Fruit fly (Drosophila melanogaster) whole organism, prepupa: ENCODE data around the gene CG42329.

Experiments
- Blimp-1 ChIP-seq: fragments of 200-800 bp; sonication (Bioruptor generic); optimal IDR thresholded peaks from 3 replicates; lab custom pipeline; 2017; ENCODE audit warnings: missing biosample characterization, missing genetic modification characterization, mild to moderate bottlenecking, moderate library complexity, missing genetic modification reagents
- CG10631 ChIP-seq: fragments of 200-800 bp; sonication (Bioruptor generic); optimal IDR thresholded peaks from 2 replicates; lab custom pipeline; 2016; ENCODE audit warnings: missing biosample characterization, missing genetic modification characterization
- CG10669 ChIP-seq: fragments of 200-800 bp; sonication (Bioruptor generic); optimal IDR thresholded peaks from 3 replicates; lab custom pipeline; 2018; ENCODE audit warnings: missing biosample characterization, mild to moderate bottlenecking, missing genetic modification characterization, moderate library complexity
- CG11762 ChIP-seq: fragments of 200-800 bp; sonication (Bioruptor generic); optimal IDR thresholded peaks from 3 replicates; lab custom pipeline; 2016; ENCODE audit warnings: missing biosample characterization, missing genetic modification characterization; ENCODE audit not compliant: insufficient read depth
- CG15336 ChIP-seq: fragments of 200-800 bp; sonication (Bioruptor generic); IDR thresholded peaks from 2 replicates; pipeline ENCODE4 v1.3.6; 2022; ENCODE audit warnings: missing biosample characterization, missing genetic modification characterization
- CG16779 ChIP-seq: fragments of 200-800 bp; sonication (Bioruptor generic); optimal IDR thresholded peaks from 3 replicates; lab custom pipeline; 2017; ENCODE audit warnings: missing biosample characterization, mild to moderate bottlenecking, missing genetic modification characterization
- CG3032 ChIP-seq: fragments of 200-800 bp; optimal IDR thresholded peaks from 2 replicates; lab custom pipeline; 2019; ENCODE audit warnings: missing biosample characterization, mild to moderate bottlenecking, missing genetic modification characterization, moderate library complexity
- CG31627 ChIP-seq: fragments of 200-800 bp; sonication (Bioruptor generic); optimal IDR thresholded peaks from 3 replicates; lab custom pipeline; 2016; ENCODE audit warnings: missing biosample characterization, missing genetic modification characterization
- CG32006 ChIP-seq: fragments of 200-800 bp; sonication (Bioruptor generic); optimal IDR thresholded peaks from 3 replicates; lab custom pipeline; 2017; ENCODE audit warnings: missing biosample characterization, mild to moderate bottlenecking, missing genetic modification characterization
- CG34406 ChIP-seq: fragments of 200-800 bp; sonication (Bioruptor generic); optimal IDR thresholded peaks from 3 replicates; lab custom pipeline; 2016; ENCODE audit warnings: missing biosample characterization, missing genetic modification characterization
- CG4318 ChIP-seq: fragments of 200-800 bp; sonication (Bioruptor generic); optimal IDR thresholded peaks from 3 replicates; lab custom pipeline; 2017; ENCODE audit warnings: missing biosample characterization, mild to moderate bottlenecking, missing genetic modification characterization
- CG6163 ChIP-seq: fragments of 200-800 bp; sonication (Bioruptor generic); IDR thresholded peaks from 3 replicates; pipeline ENCODE4 v1.3.6; 2022; ENCODE audit warnings: missing biosample characterization, missing genetic modification characterization
- CG6276 ChIP-seq: fragments of 200-800 bp; sonication (Bioruptor generic); optimal IDR thresholded peaks from 2 replicates; lab custom pipeline; 2017; ENCODE audit warnings: missing biosample characterization, mild to moderate bottlenecking, missing genetic modification characterization
- CG6792 ChIP-seq: fragments of 200-800 bp; sonication (Bioruptor generic); optimal IDR thresholded peaks from 3 replicates; lab custom pipeline; 2016; ENCODE audit warnings: missing biosample characterization, missing genetic modification characterization
- CG6808 ChIP-seq: fragments of 200-800 bp; sonication (Bioruptor generic); optimal IDR thresholded peaks from 3 replicates; lab custom pipeline; 2017; ENCODE audit warnings: missing biosample characterization, missing genetic modification characterization, mild to moderate bottlenecking, moderate library complexity, missing genetic modification reagents
- CG7368 ChIP-seq: fragments of 200-800 bp; sonication (Bioruptor generic); optimal IDR thresholded peaks from 3 replicates; lab custom pipeline; 2016; ENCODE audit warnings: missing biosample characterization, missing genetic modification characterization
- CG8119 ChIP-seq: fragments of 200-800 bp; sonication (Bioruptor generic); IDR thresholded peaks from 3 replicates; pipeline ENCODE4 v1.3.6; 2022; ENCODE audit warnings: missing biosample characterization, missing genetic modification characterization
- CG8319 ChIP-seq: fragments of 200-800 bp; sonication (Bioruptor generic); optimal IDR thresholded peaks from 3 replicates; lab custom pipeline; 2016; ENCODE audit warnings: missing biosample characterization, missing genetic modification characterization
- CG8632 ChIP-seq: fragments of 200-800 bp; sonication (Bioruptor generic); optimal IDR thresholded peaks from 3 replicates; lab custom pipeline; 2016; ENCODE audit warnings: missing biosample characterization, missing genetic modification characterization
- CG9139 ChIP-seq: fragments of 200-800 bp; sonication (Bioruptor generic); optimal IDR thresholded peaks from 3 replicates; lab custom pipeline; 2017; ENCODE audit warnings: missing biosample characterization, mild to moderate bottlenecking, missing genetic modification characterization
- Eip75B ChIP-seq: fragments of 200-800 bp; sonication (Bioruptor generic); optimal IDR thresholded peaks from 3 replicates; lab custom pipeline; 2016; ENCODE audit warnings: missing biosample characterization, missing genetic modification characterization
- Eip78C ChIP-seq: fragments of 200-800 bp; sonication (Bioruptor generic); peaks from one replicate; lab custom pipeline; 2016; ENCODE audit warnings: missing biosample characterization, missing genetic modification characterization
- Eip93F ChIP-seq: fragments of 200-800 bp; sonication (Bioruptor generic); optimal IDR thresholded peaks from 2 replicates; lab custom pipeline; 2016; ENCODE audit warnings: missing biosample characterization, mild to moderate bottlenecking, missing genetic modification characterization
- Ets96B ChIP-seq: fragments of 200-800 bp; optimal IDR thresholded peaks from 2 replicates; lab custom pipeline; 2019; ENCODE audit warnings: missing biosample characterization, mild to moderate bottlenecking, missing genetic modification characterization, moderate library complexity
- Gug ChIP-seq: fragments of 200-800 bp; sonication (Bioruptor generic); IDR thresholded peaks from 2 replicates; pipeline ENCODE4 v1.3.6; 2022; ENCODE audit warnings: missing biosample characterization, missing genetic modification characterization
- Hr38 ChIP-seq: sonication (Bioruptor generic); optimal IDR thresholded peaks from 2 replicates; lab custom pipeline; 2016; ENCODE audit warnings: missing biosample characterization, missing genetic modification characterization
- Hr39 ChIP-seq: fragments of 200-800 bp; sonication (Bioruptor generic); optimal IDR thresholded peaks from 2 replicates; lab custom pipeline; 2016; ENCODE audit warnings: missing biosample characterization, missing genetic modification characterization
- Met ChIP-seq: fragments of 200-800 bp; sonication (Bioruptor generic); optimal IDR thresholded peaks from 3 replicates; lab custom pipeline; 2016; ENCODE audit warnings: missing biosample characterization, missing genetic modification characterization
- OdsH ChIP-seq: fragments of 200-800 bp; sonication (Bioruptor generic); optimal IDR thresholded peaks from 3 replicates; lab custom pipeline; 2016; ENCODE audit warnings: missing biosample characterization, missing genetic modification characterization
- Smox ChIP-seq: fragments of 200-800 bp; sonication (Bioruptor generic); optimal IDR thresholded peaks from 3 replicates; lab custom pipeline; 2016; ENCODE audit warnings: missing biosample characterization, missing genetic modification characterization
- Sox14 ChIP-seq: fragments of 200-800 bp; sonication (Bioruptor generic); optimal IDR thresholded peaks from 3 replicates; lab custom pipeline; 2016; ENCODE audit warnings: missing biosample characterization, missing genetic modification characterization
- cyc ChIP-seq: fragments of 200-800 bp; sonication (Bioruptor generic); optimal IDR thresholded peaks from 3 replicates; lab custom pipeline; 2016; ENCODE audit warnings: missing biosample characterization, missing genetic modification characterization
- dsx ChIP-seq: fragments of 200-800 bp; optimal IDR thresholded peaks from 3 replicates; lab custom pipeline; 2019; ENCODE audit warnings: missing biosample characterization, mild to moderate bottlenecking, missing genetic modification characterization, moderate library complexity; ENCODE audit not compliant: poor library complexity, severe bottlenecking
- eg ChIP-seq: fragments of 200-800 bp; sonication (Bioruptor generic); IDR thresholded peaks from 3 replicates; pipeline ENCODE4 v1.3.6; 2022; ENCODE audit warnings: missing biosample characterization, missing genetic modification characterization
- fd59A ChIP-seq: fragments of 200-800 bp; sonication (Bioruptor generic); optimal IDR thresholded peaks from 2 replicates; lab custom pipeline; 2017; ENCODE audit warnings: missing biosample characterization, mild to moderate bottlenecking, missing genetic modification characterization, missing genetic modification reagents
- fd85E ChIP-seq: fragments of 200-800 bp; sonication (Bioruptor generic); optimal IDR thresholded peaks from 3 replicates; lab custom pipeline; 2016; ENCODE audit warnings: missing biosample characterization, missing genetic modification characterization
- salr ChIP-seq, 2 experiments: fragments of 200-800 bp; sonication (Bioruptor generic); optimal IDR thresholded peaks; 3 replicates each; lab custom pipeline; 2016 to 2018; ENCODE audit warnings: missing biosample characterization in 2 of 2, missing genetic modification characterization in 2 of 2, mild to moderate bottlenecking in 1 of 2
- spab ChIP-seq: fragments of 200-800 bp; sonication (Bioruptor generic); optimal IDR thresholded peaks from 2 replicates; lab custom pipeline; 2017; ENCODE audit warnings: missing biosample characterization, mild to moderate bottlenecking, missing genetic modification characterization, missing genetic modification reagents
- ss ChIP-seq, 2 experiments: fragments of 200-800 bp; sonication (Bioruptor generic); optimal IDR thresholded peaks; 2 replicates in 1 of 2; 3 replicates in 1 of 2; lab custom pipeline; 2017 to 2018; ENCODE audit warnings: mild to moderate bottlenecking in 2 of 2, missing biosample characterization in 2 of 2, missing genetic modification characterization in 2 of 2, moderate library complexity in 1 of 2
- svp ChIP-seq: fragments of 200-800 bp; sonication (Bioruptor generic); peaks from one replicate; lab custom pipeline; 2016; ENCODE audit warnings: missing biosample characterization, missing genetic modification characterization
- topi ChIP-seq: fragments of 200-800 bp; sonication (Bioruptor generic); optimal IDR thresholded peaks from 3 replicates; lab custom pipeline; 2016; ENCODE audit warnings: missing biosample characterization, missing genetic modification characterization
- vri ChIP-seq: fragments of 200-800 bp; sonication (Bioruptor generic); optimal IDR thresholded peaks from 3 replicates; lab custom pipeline; 2016; ENCODE audit warnings: missing biosample characterization, mild to moderate bottlenecking, missing genetic modification characterization

Gene CG42329

dm6 chr2L:1201396-1201837, 17.7 kb upstream of the CG42329 start:
- TF ChIP-seq CG34406 (GFP tag; lab: Kevin White, UChicago) (no peak), vri (peak; percentile 11)

DNA sequence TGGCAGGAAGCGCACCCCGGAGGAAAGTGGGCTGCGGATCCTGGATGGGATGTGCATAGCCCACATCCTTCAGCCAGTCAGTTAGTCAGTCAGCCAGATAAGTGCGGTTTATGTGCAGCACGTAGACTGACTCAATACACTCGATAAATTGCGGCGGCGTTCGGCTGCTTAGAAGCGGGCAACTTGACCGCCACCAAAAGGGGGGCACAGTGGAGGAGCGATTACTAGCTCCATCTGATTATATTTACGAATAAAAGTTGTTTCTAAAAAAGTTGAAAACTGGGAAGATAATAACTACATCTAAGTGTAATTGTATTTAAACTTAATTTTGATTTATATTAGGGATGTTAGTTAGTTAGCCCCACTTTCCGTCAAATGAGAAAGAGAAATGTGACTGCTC, 16.6 kb upstream of the CG42329 start:
- TF ChIP-seq CG10669 (GFP tag; lab: Kevin White, UChicago) = no peak
- peak; percentile 2 for TF ChIP-seq Eip78C (GFP tag; lab: Kevin White, UChicago)
- TF ChIP-seq CG8632 = no peak
- TF ChIP-seq CG34406 (GFP tag; lab: Kevin White, UChicago) = no peak
- TF ChIP-seq ss (GFP tag; optimal IDR thresholded peaks at IDR 0.05; lab: Kevin White, UChicago) = no peak

- TF ChIP-seq svp (GFP tag; lab: Kevin White, UChicago) (peak; percentile 45), CG8119 (no peak), CG4318 (GFP tag; lab: Kevin White, UChicago) (no peak), CG8632 (peak; percentile 4), eg (GFP tag; lab: Robert Waterston, UW) (0 out of 3 replicates have a peak, but pooled peaks have one; percentile 12), cyc (no peak), OdsH (GFP tag; lab: Kevin White, UChicago) (peak; percentile 12), vri (no peak), Hr38 (GFP tag; lab: Kevin White, UChicago) (no peak), CG6792 (GFP tag; lab: Kevin White, UChicago) (peak; percentile 21), CG6276 (GFP tag; lab: Kevin White, UChicago) (no peak), CG31627 (GFP tag; lab: Kevin White, UChicago) (no peak), salr (GFP tag; optimal IDR thresholded peaks at IDR 0.05; lab: Kevin White, UChicago) (no peak), ss (GFP tag; optimal IDR thresholded peaks at IDR 0.05; lab: Kevin White, UChicago) (no peak), CG34406 (GFP tag; lab: Kevin White, UChicago) (peak; percentile 4), Gug (GFP tag; lab: Robert Waterston, UW) (no peak), Eip78C (GFP tag; lab: Kevin White, UChicago) (peak; percentile 63)
Measured at dm6 chr2L:1203915-1204314, 15.2 kb upstream of the CG42329 start, which contains the start of gene CG14342. CG14342 (plus strand) TSS chr2L:1204215.

dm6 chr2L:1207432-1207831, 11.7 kb upstream of the CG42329 start:
- TF ChIP-seq eg (GFP tag; lab: Robert Waterston, UW) (0 out of 3 replicates have a peak, but pooled peaks have one; percentile 6), Eip93F (no peak), CG4318 (GFP tag; lab: Kevin White, UChicago) (no peak), Blimp-1 (no peak), CG6163 (GFP tag; lab: Robert Waterston, UW) (no peak), CG10669 (GFP tag; lab: Kevin White, UChicago) (no peak), CG7368 (GFP tag; lab: Kevin White, UChicago) (no peak), CG16779 (tag; lab: Kevin White, UChicago) (no peak), CG6792 (GFP tag; lab: Kevin White, UChicago) (no peak), CG15336 (no peak), svp (GFP tag; lab: Kevin White, UChicago) (peak; percentile 59), topi (no peak), Smox (GFP tag; lab: Kevin White, UChicago) (no peak), fd59A (GFP tag; lab: Kevin White, UChicago) (no peak), cyc (no peak), Met (peak; percentile 24), CG32006 (GFP tag; lab: Kevin White, UChicago) (peak; percentile 17), CG6808 (GFP tag; lab: Kevin White, UChicago) (no peak), Eip75B (GFP tag; lab: Kevin White, UChicago) (no peak), CG11762 (no peak), CG3032 (tag; lab: Kevin White, UChicago) (no peak), CG8319 (no peak), Ets96B (tag; lab: Kevin White, UChicago) (no peak), CG34406 (GFP tag; lab: Kevin White, UChicago) (no peak), CG8119 (no peak), Sox14 (GFP tag; lab: Kevin White, UChicago) (no peak), CG6276 (GFP tag; lab: Kevin White, UChicago) (no peak), OdsH (GFP tag; lab: Kevin White, UChicago) (peak; percentile 45), Eip78C (GFP tag; lab: Kevin White, UChicago) (peak; percentile 48), Hr38 (GFP tag; lab: Kevin White, UChicago) (no peak), CG9139 (GFP tag; lab: Kevin White, UChicago) (no peak), CG10631 (GFP tag; lab: Kevin White, UChicago) (no peak), fd85E (GFP tag; lab: Kevin White, UChicago) (no peak), dsx (no peak), Hr39 (GFP tag; lab: Kevin White, UChicago) (peak; percentile 3), CG8632 (no peak), spab (no peak), CG31627 (GFP tag; lab: Kevin White, UChicago) (no peak)
